Fruit fly (Drosophila melanogaster): ENCODE measurements around the gene CG14971.

The CG14971 gene

DNA sequence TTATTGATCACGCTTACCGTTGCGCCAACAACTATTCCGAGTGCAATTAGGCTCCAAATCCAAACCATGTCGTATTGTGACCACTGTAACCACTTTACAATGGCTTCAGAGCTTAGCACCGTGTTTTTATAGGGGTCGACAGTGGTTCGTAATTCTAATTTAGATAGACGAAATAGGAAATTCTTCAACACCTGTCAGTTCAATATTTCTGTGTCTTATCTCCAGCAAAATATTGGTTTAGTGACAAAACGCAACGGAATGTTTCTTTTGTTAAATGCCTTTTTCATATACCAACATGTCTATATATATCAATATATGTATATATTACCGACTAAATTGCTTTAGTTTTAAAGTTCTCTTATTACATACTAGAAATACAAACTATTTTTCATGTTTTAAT is 13.4 kb upstream of the CG14971 start, which contains the start of gene CG43074:
CG43074 (minus strand) TSS at position 101 of the 400 bp plus-strand sequence.
- no peak for TF ChIP-seq tai (GFP tag; optimal IDR thresholded peaks at IDR 0.05)
- TF ChIP-seq Dif (GFP tag; optimal IDR thresholded peaks at IDR 0.05; ENCODE audit: partially characterized antibody): no peak
- TF ChIP-seq br (GFP tag; optimal IDR thresholded peaks at IDR 0.05): no peak
- no peak for TF ChIP-seq CG9705 (GFP tag; optimal IDR thresholded peaks at IDR 0.05)
- TF ChIP-seq woc (GFP tag; optimal IDR thresholded peaks at IDR 0.05): no peak
- no peak for TF ChIP-seq sv (GFP tag; optimal IDR thresholded peaks at IDR 0.05)
- no peak for TF ChIP-seq Myc (optimal IDR thresholded peaks at IDR 0.05)
- no peak for TF ChIP-seq jim (GFP tag; optimal IDR thresholded peaks at IDR 0.05)
- no peak for TF ChIP-seq foxo (GFP tag; optimal IDR thresholded peaks at IDR 0.05)
- no peak for TF ChIP-seq Abd-B (GFP tag; optimal IDR thresholded peaks at IDR 0.05)
- no peak for TF ChIP-seq Jra (GFP tag; optimal IDR thresholded peaks at IDR 0.05)
- TF ChIP-seq psq (GFP tag; optimal IDR thresholded peaks at IDR 0.05): no peak
- no peak for TF ChIP-seq N (GFP tag; optimal IDR thresholded peaks at IDR 0.05)

DNA sequence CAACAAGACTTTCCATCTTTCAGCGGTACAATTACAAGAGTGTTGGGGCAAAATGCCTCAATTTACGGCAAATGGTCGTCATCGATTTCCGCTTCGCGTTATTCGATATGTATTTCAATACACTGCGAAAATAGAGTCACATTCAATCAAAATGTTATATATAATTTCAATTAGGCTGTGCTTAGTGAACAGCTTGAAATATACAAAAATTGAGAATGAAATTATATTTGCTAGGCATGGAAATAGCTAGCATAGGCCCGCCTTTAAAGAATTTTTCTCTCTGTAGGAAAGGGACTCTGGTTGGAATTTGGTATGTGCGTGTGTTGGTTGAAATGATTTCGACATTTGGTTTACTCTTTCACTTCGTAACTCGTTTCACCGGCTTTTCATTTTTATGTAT is 8.4 kb upstream of the CG14971 start:
- TF ChIP-seq Jra (GFP tag; optimal IDR thresholded peaks at IDR 0.05) (no peak), fru (GFP tag; optimal IDR thresholded peaks at IDR 0.05) (peak; percentile 25), h (GFP tag; optimal IDR thresholded peaks at IDR 0.05) (peak; percentile 1)

DNA sequence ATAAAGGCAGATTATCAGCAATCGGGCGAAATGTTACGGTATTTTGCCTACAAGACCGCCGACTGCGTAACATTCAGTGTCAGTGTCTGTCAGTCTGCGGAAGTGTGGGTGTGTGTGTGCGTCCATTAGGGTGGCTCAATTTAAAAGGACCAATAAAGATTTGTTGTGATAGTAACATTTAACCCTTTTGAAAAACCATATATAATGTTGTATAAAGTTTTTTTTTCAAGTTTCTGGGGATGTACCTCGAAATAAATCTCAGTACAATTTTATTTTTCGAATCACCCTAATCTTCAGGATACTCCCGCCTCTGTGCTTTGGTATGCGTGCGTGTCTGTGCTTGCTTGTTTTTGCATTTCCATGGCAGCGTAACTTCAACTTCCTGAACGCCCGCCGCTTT is 1.7 kb upstream of the CG14971 start:
- peak; percentile 47 for TF ChIP-seq HLH106 (tag; optimal IDR thresholded peaks at IDR 0.05)
- TF ChIP-seq jim (GFP tag; optimal IDR thresholded peaks at IDR 0.05): no peak
- no peak for TF ChIP-seq sage (GFP tag; optimal IDR thresholded peaks at IDR 0.05)
- no peak for TF ChIP-seq dsf (GFP tag; optimal IDR thresholded peaks at IDR 0.05; ENCODE audit: borderline replicate concordance)
- TF ChIP-seq Jra (GFP tag; optimal IDR thresholded peaks at IDR 0.05): no peak
- TF ChIP-seq Hr78 (GFP tag; optimal IDR thresholded peaks at IDR 0.05): no peak
- TF ChIP-seq fru (GFP tag; optimal IDR thresholded peaks at IDR 0.05): peak; percentile 60
- TF ChIP-seq Hr83 (GFP tag; optimal IDR thresholded peaks at IDR 0.05; ENCODE audit: poor library complexity, severe bottlenecking): no peak
- TF ChIP-seq foxo (GFP tag; optimal IDR thresholded peaks at IDR 0.05): peak in 1 of 2 experiments; percentile 63
- TF ChIP-seq h (GFP tag; optimal IDR thresholded peaks at IDR 0.05): peak; percentile 56
- TF ChIP-seq Vsx2 (GFP tag; optimal IDR thresholded peaks at IDR 0.05; ENCODE audit: partially characterized antibody): no peak
- TF ChIP-seq rgr (GFP tag; optimal IDR thresholded peaks at IDR 0.05): peak; percentile 57
- peak; percentile 45 for TF ChIP-seq Hnf4 (GFP tag; optimal IDR thresholded peaks at IDR 0.05)
- TF ChIP-seq ey (GFP tag; optimal IDR thresholded peaks at IDR 0.05): peak; percentile 37
- peak; percentile 48 for TF ChIP-seq sv (GFP tag; optimal IDR thresholded peaks at IDR 0.05)
- no peak for TF ChIP-seq Mio (GFP tag; optimal IDR thresholded peaks at IDR 0.05)
- TF ChIP-seq woc (GFP tag; optimal IDR thresholded peaks at IDR 0.05): no peak
- TF ChIP-seq tai (GFP tag; optimal IDR thresholded peaks at IDR 0.05): no peak
- peak; percentile 53 for TF ChIP-seq Sp1 (GFP tag; optimal IDR thresholded peaks at IDR 0.05)
- peak; percentile 63 for TF ChIP-seq OdsH (GFP tag; optimal IDR thresholded peaks at IDR 0.05)
- TF ChIP-seq br (GFP tag; optimal IDR thresholded peaks at IDR 0.05): peak; percentile 21
- TF ChIP-seq CG9705 (GFP tag; optimal IDR thresholded peaks at IDR 0.05): no peak

DNA sequence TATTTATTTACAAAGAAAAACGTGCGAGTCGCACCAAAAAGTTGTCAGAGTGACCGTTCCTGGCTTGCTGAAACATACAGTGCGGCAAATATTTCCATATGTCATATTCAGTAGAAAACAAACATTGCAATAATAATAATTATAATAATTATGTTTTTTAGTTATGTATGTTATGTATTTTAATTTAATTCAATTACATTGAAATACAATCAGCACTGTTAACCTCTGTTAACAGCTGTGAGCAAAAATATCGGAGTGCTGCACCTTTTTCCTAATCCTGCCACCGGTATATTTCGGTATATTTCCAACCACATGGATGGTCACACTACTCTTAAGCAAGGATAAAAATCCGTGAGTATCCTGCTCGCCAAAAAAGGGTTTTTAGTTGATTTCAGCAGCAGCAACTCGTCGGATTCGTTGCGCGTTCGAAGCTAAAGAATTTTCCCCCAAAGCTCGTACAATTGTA is 987 bp upstream of the CG14971 start, which contains the start of the genes CG32267 and CG42324:
CG32267 (minus strand) TSS at position 51 of the 466 bp plus-strand sequence.
CG42324 (plus strand) TSS at position 385 of the 466 bp plus-strand sequence.
- TF ChIP-seq psq (GFP tag; optimal IDR thresholded peaks at IDR 0.05) (no peak), sage (GFP tag; optimal IDR thresholded peaks at IDR 0.05) (peak; percentile 3)

DNA sequence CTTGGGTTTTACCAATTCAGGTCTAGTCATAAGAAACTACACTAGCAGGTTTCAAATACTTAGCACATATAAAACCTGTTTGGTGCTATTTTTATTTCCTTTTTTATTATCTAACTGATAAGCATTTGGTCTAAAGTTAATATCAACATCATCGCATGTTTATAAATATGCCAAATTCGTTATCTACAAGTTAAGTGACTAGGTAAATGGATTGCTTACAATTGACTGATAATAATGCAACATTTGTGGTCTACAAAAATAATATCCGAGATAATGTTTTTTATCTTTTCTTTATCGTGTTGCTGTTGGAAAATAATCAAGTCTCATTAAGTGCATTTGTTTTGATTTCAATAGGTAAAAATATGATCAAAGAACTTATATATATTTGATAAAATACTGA is 1.4 kb downstream of the CG14971 start:
- no peak for TF ChIP-seq fru (GFP tag; optimal IDR thresholded peaks at IDR 0.05)
- no peak for TF ChIP-seq Rel (GFP tag; optimal IDR thresholded peaks at IDR 0.05)
- no peak for TF ChIP-seq Rel (tag; optimal IDR thresholded peaks at IDR 0.05)
- no peak for TF ChIP-seq foxo (GFP tag; optimal IDR thresholded peaks at IDR 0.05)
- no peak for TF ChIP-seq OdsH (GFP tag; optimal IDR thresholded peaks at IDR 0.05)
- TF ChIP-seq ey (GFP tag; optimal IDR thresholded peaks at IDR 0.05): no peak
- no peak for TF ChIP-seq HLH106 (tag; optimal IDR thresholded peaks at IDR 0.05)
- no peak for TF ChIP-seq Vsx2 (GFP tag; optimal IDR thresholded peaks at IDR 0.05; ENCODE audit: partially characterized antibody)
- TF ChIP-seq Abd-B (GFP tag; optimal IDR thresholded peaks at IDR 0.05): no peak
- no peak for TF ChIP-seq sage (GFP tag; optimal IDR thresholded peaks at IDR 0.05)
- TF ChIP-seq dsf (GFP tag; optimal IDR thresholded peaks at IDR 0.05; ENCODE audit: borderline replicate concordance): no peak
- no peak for TF ChIP-seq GATAd (GFP tag; optimal IDR thresholded peaks at IDR 0.05)
- TF ChIP-seq CG9705 (GFP tag; optimal IDR thresholded peaks at IDR 0.05): no peak
- no peak for TF ChIP-seq sv (GFP tag; optimal IDR thresholded peaks at IDR 0.05)
- TF ChIP-seq Jra (GFP tag; optimal IDR thresholded peaks at IDR 0.05): no peak
- no peak for TF ChIP-seq tai (GFP tag; optimal IDR thresholded peaks at IDR 0.05)
- TF ChIP-seq dmrt93B (GFP tag; optimal IDR thresholded peaks at IDR 0.05): no peak

Measured in whole organism, wandering third instar larva.